Fruit fly (Drosophila melanogaster): ENCODE results near the gene Hsc20.

The Hsc20 gene

dm6 chr3L:16202550-16202949 is 30.4 kb upstream of the Hsc20 start (continued):
- no peak for TF ChIP-seq Ssrp (tag; optimal IDR thresholded peaks at IDR 0.05)
- no peak for TF ChIP-seq Dad (GFP tag; optimal IDR thresholded peaks at IDR 0.05)
- TF ChIP-seq unpg (GFP tag; optimal IDR thresholded peaks at IDR 0.05) = no peak
- TF ChIP-seq al (GFP tag; IDR thresholded peaks at IDR 0.05) = 0 out of 2 replicates have a peak, but pooled peaks have one; percentile 29
- 0 out of 3 replicates have a peak, but pooled peaks have one; percentile 10 for TF ChIP-seq CG7357 (GFP tag; IDR thresholded peaks at IDR 0.05)
- no peak for TF ChIP-seq CG15696 (tag; optimal IDR thresholded peaks at IDR 0.05)
- peak; percentile 33 for TF ChIP-seq CG18262 (tag; optimal IDR thresholded peaks at IDR 0.05)
- TF ChIP-seq Abd-B (GFP tag; optimal IDR thresholded peaks at IDR 0.05) = peak; percentile 48
- no peak for TF ChIP-seq kni (GFP tag; optimal IDR thresholded peaks at IDR 0.05)
- TF ChIP-seq CG12659 (GFP tag; optimal IDR thresholded peaks at IDR 0.05) = peak; percentile 20
- TF ChIP-seq CG1647 (GFP tag; optimal IDR thresholded peaks at IDR 0.05) = no peak
- peak; percentile 41 for TF ChIP-seq CG9817 (tag; optimal IDR thresholded peaks at IDR 0.05)
- TF ChIP-seq CG10543 (GFP tag; optimal IDR thresholded peaks at IDR 0.05) = peak; percentile 12
- TF ChIP-seq Mrtf (GFP tag; IDR thresholded peaks at IDR 0.05) = no peak
- no peak for TF ChIP-seq zen (tag; optimal IDR thresholded peaks at IDR 0.05)
- peak; percentile 37; the same call in 2 of the 3 replicates for TF ChIP-seq tgo (GFP tag; IDR thresholded peaks at IDR 0.05)
- peak; percentile 40 for TF ChIP-seq fd3F (GFP tag; optimal IDR thresholded peaks at IDR 0.05)
- peak; percentile 36 for TF ChIP-seq cwo (GFP tag; optimal IDR thresholded peaks at IDR 0.05)
- no peak for TF ChIP-seq CG4424 (GFP tag; optimal IDR thresholded peaks at IDR 0.05)
- TF ChIP-seq Fer1 (GFP tag; optimal IDR thresholded peaks at IDR 0.05) = peak; percentile 71
- no peak for TF ChIP-seq CG4730 (GFP tag; IDR thresholded peaks at IDR 0.05)
- peak; percentile 42 for TF ChIP-seq NfI (GFP tag; optimal IDR thresholded peaks at IDR 0.05)
- peak; percentile 16 for TF ChIP-seq CG10274 (GFP tag; optimal IDR thresholded peaks at IDR 0.05)
- no peak for TF ChIP-seq repo (GFP tag; optimal IDR thresholded peaks at IDR 0.05)
- peak; percentile 33 for TF ChIP-seq Atf-2 (GFP tag; optimal IDR thresholded peaks at IDR 0.05)
- no peak for TF ChIP-seq disco-r (GFP tag; optimal IDR thresholded peaks at IDR 0.05)
- no peak for TF ChIP-seq Adf1 (GFP tag; IDR thresholded peaks at IDR 0.05)

dm6 chr3L:16203236-16203635 is 29.7 kb upstream of the Hsc20 start:
- TF ChIP-seq sug (tag; optimal IDR thresholded peaks at IDR 0.05) (peak; percentile 57), ab (GFP tag; optimal IDR thresholded peaks at IDR 0.05) (peak; percentile 61), dysf (GFP tag; IDR thresholded peaks at IDR 0.05) (peak; percentile 92), H2.0 (GFP tag; IDR thresholded peaks at IDR 0.05) (peak; percentile 84), crc (GFP tag; optimal IDR thresholded peaks at IDR 0.05) (peak; percentile 71), ci (GFP tag; IDR thresholded peaks at IDR 0.05) (no peak; the same call in 2 of the 3 replicates), ato (GFP tag; IDR thresholded peaks at IDR 0.05; ENCODE audit: partially characterized antibody) (no peak), Ssrp (tag; optimal IDR thresholded peaks at IDR 0.05) (no peak), pho (GFP tag; optimal IDR thresholded peaks at IDR 0.05) (peak; percentile 77), rib (GFP tag; IDR thresholded peaks at IDR 0.05) (peak; percentile 87), hth (optimal IDR thresholded peaks at IDR 0.05) (no peak), Trl (optimal IDR thresholded peaks at IDR 0.05) (no peak), Trl (GFP tag; optimal IDR thresholded peaks at IDR 0.05) (peak; percentile 88), CG12299 (tag; optimal IDR thresholded peaks at IDR 0.05) (peak; percentile 40), slbo (GFP tag; IDR thresholded peaks at IDR 0.05) (peak; percentile 95), Kr (GFP tag; optimal IDR thresholded peaks at IDR 0.05) (no peak), CG14050 (GFP tag; IDR thresholded peaks at IDR 0.05) (peak; percentile 80), lov (optimal IDR thresholded peaks at IDR 0.05) (no peak), lov (GFP tag; IDR thresholded peaks at IDR 0.05) (no peak; the same call in 2 of the 3 replicates), Hr3 (GFP tag; optimal IDR thresholded peaks at IDR 0.05) (peak; percentile 52), gt (GFP tag; IDR thresholded peaks at IDR 0.05) (0 out of 2 replicates have a peak, but pooled peaks have one; percentile 30), CG18764 (GFP tag; optimal IDR thresholded peaks at IDR 0.05) (peak; percentile 18), Fer2 (tag; optimal IDR thresholded peaks at IDR 0.05) (peak; percentile 53), HHEX (GFP tag; optimal IDR thresholded peaks at IDR 0.05) (peak; percentile 87), bcd (GFP tag; optimal IDR thresholded peaks at IDR 0.05) (peak; percentile 84), tin (GFP tag; optimal IDR thresholded peaks at IDR 0.05) (peak; percentile 65), Hr78 (GFP tag; optimal IDR thresholded peaks at IDR 0.05) (no peak)

Data from whole organism, embryonic.